Fruit fly (Drosophila melanogaster): Measurements from ENCODE around the gene CG43155.

Gene CG43155

DNA sequence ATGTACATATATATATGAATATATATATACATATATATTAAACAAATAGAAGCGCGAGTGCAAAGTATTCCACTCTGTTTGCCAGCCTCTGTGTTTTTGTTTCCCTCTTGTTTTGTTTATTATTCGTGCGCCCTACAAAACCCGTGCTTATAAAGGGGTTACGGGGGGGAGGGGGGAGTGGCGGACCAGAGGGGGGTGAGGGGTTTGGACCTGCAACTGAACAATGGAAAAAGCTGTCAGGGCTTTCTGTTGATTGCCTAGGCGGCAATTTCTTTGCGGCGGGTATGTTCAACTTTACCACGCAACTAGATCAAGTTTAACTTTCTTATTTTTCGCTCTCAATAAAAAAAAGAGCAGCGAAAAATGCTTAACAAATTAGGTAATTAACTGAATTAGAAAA is 20.3 kb upstream of the CG43155 start:
- TF ChIP-seq CG17801 (GFP tag; optimal IDR thresholded peaks at IDR 0.05; ENCODE audit: partially characterized antibody), result no peak

DNA sequence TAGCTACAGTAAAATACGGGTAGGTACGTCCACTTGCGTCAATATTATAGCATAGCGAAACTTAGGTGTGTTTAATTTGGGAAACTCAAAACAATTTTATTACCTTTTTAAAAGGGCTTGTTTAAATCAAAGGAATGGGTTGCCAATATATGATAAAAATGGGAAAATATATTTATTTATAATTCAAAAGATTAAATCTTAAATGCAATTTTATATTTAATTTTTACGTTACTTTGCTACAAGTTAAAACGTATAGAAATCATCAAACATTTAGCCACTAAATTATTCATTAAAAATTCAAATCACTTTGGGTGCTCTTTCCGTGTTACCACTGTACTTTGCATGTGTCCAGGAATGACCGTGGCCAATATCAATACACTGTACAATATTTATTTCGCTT is 18.6 kb upstream of the CG43155 start:
- TF ChIP-seq CG17801 (GFP tag; optimal IDR thresholded peaks at IDR 0.05; ENCODE audit: partially characterized antibody), result peak; percentile 39

DNA sequence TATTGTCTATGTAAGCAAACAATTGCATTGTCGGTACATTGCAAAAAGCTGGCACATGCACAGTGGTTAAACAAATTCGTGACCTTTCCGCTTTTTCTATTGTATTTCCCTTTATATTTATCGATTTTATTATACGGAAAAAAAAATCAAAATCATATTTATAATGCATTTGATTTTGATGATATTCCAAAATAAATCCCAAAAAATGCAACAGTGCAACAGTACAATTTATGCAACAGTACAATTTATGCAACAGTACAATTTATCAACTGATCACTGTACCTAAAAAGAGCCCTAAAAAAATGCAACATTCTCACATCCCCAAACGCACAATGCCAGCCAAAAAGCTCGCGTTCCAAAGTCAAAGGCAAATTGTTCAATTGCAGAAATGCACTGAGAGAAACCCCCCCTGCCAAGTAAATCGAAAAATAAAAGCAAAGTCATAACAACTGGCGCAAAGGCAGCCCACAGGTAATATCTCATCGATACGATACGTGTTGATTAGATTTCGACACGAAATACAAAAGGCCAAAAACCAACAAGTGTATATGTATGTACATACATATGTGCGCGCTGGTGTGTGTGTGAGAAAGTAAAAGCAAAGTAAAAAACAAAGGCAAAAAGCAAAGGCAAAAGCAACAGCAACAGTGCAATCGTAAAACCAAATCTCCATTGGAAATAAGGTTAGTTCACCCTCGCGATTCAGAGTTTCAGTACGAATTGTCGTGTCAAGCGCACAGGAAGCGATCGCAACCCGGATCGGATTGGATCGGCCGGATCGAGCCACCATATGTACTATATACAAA is 17.6 kb upstream of the CG43155 start, which contains the start of gene Sk1:
Gene Sk1 (plus strand): TSS at position 711 of the 806 bp plus-strand sequence.
- no peak for TF ChIP-seq CG17801 (GFP tag; optimal IDR thresholded peaks at IDR 0.05; ENCODE audit: partially characterized antibody)

DNA sequence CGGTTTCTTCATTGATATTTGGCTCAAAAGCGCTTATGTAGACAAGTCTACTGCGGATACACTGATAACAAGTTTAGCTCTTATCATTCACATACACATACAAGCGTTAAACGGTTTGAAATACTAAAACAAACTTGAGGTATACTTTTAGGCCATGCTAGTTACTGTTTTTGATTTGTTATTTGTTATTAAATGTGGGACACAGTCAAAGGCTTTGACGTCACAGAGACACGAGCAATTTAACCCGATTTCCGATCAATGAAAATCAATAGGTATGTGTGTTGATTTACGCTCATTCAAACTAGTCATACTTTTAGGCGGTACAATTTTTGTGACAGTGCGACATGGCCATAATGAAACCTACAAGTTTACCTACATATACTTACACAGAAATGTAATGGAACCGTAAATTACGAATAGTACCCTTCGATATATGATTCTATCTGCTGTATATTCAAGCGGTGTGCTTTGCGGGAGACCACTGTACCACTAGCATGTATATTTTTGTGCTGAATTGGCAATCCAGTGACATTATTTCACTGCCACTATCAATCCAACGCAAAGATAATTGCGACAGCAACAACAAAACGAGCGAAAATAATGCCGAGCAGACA is 12.7 kb upstream of the CG43155 start:
- TF ChIP-seq CG17801 (GFP tag; optimal IDR thresholded peaks at IDR 0.05; ENCODE audit: partially characterized antibody), result peak; percentile 90

DNA sequence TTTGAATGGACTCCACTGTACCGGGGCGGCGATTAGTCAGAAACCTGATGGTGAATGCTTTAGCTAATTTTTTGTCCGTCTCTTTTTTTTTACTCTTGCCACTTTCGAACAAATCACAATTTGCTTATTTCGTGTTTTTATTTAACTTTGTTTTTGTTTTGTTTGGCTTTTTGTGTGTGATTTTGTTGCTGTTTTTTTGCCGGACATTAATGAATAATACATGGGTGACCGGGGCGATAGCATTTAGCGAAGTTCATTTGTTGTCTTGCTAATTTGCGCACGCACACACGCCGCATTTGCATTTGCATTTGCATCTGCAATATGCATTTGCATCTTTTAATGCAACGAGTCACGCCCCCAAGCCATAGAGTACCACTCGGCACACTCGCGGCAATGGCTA is 10.9 kb upstream of the CG43155 start:
- TF ChIP-seq CG17801 (GFP tag; optimal IDR thresholded peaks at IDR 0.05; ENCODE audit: partially characterized antibody), result no peak

DNA sequence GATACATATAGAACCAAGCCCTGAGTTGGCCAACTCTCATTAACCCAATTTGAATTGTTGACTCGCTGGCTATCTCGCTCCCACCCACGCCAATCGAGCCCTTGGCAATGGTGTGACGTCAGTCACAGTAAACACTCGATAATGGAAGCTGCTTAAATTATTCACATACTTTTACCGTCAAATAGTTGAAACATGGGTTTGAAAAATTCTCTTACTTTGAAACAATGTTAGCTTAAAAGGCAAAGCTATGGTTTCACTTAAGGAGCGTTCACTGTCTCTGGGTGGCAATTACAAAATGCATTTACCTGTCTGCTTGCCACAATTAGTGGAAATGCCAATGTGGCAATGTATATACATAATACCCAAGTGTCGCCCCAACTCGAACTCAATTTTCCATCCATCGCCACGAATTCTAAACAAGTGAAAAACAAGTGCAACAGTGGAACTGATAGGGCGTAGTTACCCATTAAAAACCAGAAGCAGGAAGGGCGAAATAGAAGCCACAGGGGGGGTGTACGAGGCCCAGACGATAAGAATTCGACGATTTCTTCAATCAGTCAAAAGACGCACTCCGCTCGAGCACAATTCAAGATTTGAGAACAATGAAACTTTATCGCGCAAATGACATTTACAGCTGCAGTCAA is 10.0 kb upstream of the CG43155 start:
- TF ChIP-seq CG17801 (GFP tag; optimal IDR thresholded peaks at IDR 0.05; ENCODE audit: partially characterized antibody), result peak; percentile 79

DNA sequence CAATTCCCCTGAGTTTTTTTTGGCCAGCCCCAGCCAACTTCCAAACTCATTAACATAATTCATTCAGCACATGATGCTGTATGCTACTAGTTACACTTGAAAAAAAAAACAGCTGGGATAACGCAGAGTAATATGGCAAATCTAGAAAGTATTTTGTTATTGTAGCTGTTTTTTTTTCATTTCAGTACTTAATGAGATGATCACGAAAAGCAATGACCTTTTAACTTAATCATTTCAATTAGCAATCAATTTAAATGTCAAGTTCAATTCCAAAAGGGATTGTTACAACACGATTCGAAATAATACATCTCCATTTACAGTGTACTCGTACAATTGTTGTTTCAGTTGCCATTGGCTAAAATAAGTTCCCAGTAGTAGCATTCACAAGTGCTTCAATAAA is 9.2 kb upstream of the CG43155 start:
- TF ChIP-seq CG17801 (GFP tag; optimal IDR thresholded peaks at IDR 0.05; ENCODE audit: partially characterized antibody), result no peak

DNA sequence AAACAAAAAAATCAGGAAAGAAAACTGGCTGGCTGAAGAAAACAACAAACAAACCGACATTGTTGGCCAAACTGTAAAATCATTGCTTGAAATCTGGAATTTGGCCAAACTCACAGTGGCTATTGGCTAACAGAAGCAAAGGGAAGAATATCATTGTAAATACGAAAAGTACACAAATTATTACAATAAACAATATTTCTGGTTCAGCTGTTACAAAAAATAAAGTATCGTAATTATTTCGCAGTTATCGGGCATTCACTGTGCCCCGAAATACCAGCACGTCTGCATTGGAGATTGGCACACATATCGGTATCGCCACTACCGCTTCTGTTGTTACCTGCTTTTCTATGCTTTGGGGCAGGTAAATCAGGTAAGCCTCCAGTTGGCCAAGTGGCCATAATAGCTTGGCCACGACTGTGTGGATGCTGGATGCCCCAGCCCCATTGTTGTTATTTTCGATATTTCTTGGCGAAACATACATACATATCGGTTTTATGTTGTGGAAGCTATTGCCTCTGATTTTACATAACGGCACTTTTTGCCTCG is 8.5 kb upstream of the CG43155 start:
- TF ChIP-seq CG17801 (GFP tag; optimal IDR thresholded peaks at IDR 0.05; ENCODE audit: partially characterized antibody), result peak; percentile 59

DNA sequence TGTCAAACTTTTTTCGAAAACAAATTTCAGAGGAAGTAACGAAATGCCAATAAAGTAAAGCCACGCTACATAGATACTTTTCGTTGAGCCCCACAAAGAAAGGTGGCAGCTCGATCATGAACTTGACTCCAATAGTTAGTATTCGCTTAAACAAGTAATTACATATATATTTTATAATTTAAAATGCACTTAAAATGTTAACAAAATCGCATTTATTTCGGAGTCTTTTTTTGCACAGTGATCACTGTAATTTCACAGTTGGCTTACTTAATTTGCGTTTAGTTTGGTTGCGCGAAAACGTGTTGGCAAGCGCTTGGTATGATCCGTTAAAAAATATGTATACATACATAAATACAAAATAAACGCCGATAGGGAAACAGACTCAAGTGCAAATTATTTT is 8.0 kb upstream of the CG43155 start:
- peak; percentile 53 for TF ChIP-seq CG17801 (GFP tag; optimal IDR thresholded peaks at IDR 0.05; ENCODE audit: partially characterized antibody)

DNA sequence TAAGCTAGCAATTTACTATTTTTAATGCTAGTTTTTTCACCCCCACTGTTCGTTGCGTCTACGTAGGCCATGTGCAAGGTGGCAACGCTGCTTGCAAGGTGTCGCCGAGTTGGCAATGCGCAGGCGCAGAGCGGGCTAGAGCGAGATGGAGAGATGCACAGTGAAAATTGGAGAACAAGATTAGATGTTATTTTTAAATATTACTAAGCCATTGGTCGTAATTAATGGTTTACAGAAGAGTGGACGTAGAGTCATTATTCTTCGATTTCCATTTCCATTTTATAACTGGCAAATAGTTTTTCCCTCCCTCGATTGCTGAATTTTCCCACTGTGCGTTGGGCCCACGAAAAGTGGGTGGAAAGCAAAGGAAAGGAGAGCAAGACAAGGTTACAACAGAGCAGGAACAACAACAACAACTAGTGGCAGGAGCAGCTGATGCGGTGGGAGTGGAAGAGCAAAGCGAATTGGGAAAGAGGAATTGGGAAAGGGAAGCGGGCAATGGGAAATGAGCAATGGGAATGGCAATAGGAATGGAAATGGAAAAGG is 6.7 kb upstream of the CG43155 start:
- TF ChIP-seq CG17801 (GFP tag; optimal IDR thresholded peaks at IDR 0.05; ENCODE audit: partially characterized antibody), result peak; percentile 34

DNA sequence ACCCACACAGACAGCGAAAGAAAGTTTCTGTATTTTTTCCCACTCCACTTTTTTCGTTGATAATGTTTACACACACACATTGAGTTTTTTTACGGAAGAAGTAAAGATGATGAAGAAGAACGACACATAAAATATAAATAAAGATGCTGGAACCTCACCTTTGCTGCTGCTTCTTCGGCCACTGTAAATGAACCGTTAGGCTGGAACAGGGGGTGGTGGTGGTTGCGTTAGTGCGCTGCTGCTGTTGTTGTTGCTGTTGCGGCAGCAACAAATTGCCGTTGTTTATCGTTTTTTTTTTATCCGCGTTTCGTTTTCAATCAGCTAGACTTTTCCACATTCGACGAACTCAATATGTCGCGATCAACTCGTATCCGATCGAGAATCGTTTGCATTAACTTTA is 5.9 kb upstream of the CG43155 start:
- no peak for TF ChIP-seq CG17801 (GFP tag; optimal IDR thresholded peaks at IDR 0.05; ENCODE audit: partially characterized antibody)

DNA sequence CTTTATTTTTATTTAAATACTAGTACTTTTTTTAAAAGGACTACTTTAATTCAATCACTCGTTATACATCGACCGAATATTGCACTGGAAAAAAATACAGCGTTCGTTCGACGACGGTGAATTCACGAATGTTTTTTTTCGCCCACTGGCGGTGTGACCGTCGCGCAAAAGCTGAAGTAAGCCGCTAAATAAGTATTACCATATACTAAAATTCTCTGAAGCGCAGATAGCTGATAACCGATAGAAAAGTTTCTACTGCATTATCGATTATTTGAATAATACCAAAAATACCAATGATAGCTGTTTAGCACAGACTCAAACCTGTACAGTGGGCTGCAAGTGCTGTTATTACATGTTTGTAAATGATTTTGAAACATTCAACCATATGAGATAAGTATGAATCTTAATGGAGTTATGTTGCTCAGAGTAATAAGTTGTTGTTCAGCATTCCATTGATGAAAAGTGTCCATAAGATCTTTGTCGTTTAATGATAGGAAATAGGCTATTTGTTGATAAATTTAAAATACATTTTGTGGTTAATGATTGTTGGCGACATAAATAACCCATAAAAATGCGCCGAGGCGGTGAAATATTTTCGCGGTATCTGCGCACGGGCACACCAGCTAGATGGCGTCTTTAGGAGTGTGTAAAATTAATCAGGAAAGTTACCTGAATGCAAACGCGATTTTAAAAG is 5.2 kb upstream of the CG43155 start, which contains the start of the genes Evi5 and HP5:
Gene Evi5 (minus strand): TSS at position 198 of the 694 bp plus-strand sequence.
Gene HP5 (plus strand): TSS at position 598 of the 694 bp plus-strand sequence.
- TF ChIP-seq CG17801 (GFP tag; optimal IDR thresholded peaks at IDR 0.05; ENCODE audit: partially characterized antibody), result peak; percentile 47

DNA sequence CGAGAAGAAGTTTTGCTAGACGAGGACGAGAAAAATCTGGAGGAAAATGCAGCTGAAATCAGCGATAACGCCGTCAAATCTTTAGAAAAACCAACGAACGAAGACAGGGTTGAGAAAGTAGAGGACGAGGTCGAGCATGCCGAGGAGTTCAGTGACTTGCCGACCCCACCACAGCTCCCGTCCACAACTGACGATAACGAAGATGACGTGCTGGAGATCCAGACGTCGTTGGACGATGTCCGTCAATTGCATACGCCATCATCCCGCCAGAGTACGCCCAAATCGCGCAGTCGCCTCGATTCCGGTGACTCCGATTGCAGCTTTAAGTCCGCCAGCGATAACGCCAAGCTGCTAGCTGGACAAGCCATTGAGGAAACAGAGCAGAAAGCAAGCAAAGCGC is 2.4 kb upstream of the CG43155 start:
- no peak for TF ChIP-seq CG17801 (GFP tag; optimal IDR thresholded peaks at IDR 0.05; ENCODE audit: partially characterized antibody)

DNA sequence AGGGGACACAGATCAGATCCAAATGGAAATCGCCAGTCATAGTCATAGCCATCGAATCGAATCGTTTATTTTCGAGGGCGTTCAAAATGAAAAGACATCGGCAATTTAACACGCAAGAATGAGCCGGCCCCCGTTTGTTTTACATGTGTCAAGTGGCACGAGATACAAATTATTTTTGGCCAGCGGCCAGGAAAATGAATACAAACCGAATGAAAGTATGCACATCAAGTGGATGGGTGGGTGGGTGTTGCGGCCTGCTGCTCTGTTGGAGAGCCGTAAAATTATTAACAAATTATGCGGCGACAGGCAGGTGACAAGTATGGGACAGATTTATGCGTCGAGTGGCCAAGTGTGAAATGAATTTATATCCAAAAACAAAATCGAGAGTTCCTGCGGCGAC is 4.5 kb downstream of the CG43155 start:
- TF ChIP-seq CG17801 (GFP tag; optimal IDR thresholded peaks at IDR 0.05; ENCODE audit: partially characterized antibody), result no peak

DNA sequence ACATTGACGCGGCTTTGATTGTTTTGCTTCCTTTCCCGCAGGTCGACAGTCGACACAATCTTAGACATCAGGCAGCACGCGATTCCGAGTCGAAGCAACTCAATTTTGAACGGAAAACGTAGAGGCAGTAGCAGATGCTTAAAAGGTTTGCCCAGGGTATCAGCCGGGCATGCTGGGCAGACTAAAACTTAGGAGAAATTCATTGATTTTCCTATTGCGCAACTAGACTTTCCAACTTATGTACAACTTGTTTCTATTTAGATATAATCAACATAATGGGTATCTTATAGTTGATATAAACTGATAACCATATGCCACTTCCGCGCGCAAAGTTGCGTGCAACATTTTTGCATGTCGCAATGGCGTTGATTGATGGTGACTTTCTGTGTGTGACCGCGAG is 7.2 kb downstream of the CG43155 start:
- TF ChIP-seq CG17801 (GFP tag; optimal IDR thresholded peaks at IDR 0.05; ENCODE audit: partially characterized antibody), result no peak

Measured in ovary, adult (tissue).